Worm (Caenorhabditis elegans): Measurements from ENCODE around the gene Y67D8B.5.
"Not testable (repeated sequence)": the region's sequence is repeated elsewhere in the genome, so short reads cannot be mapped to it uniquely, and the experiment has no call there.

Gene Y67D8B.5

ce11 chrIV:3168656-3169216 is 33.4 kb upstream of the Y67D8B.5 start (continued):
- no peak for TF ChIP-seq lin-35 (GFP tag; optimal IDR thresholded peaks at IDR 0.05)
- TF ChIP-seq zip-4 (GFP tag; optimal IDR thresholded peaks at IDR 0.05), result no peak
- TF ChIP-seq grh-1 (GFP tag; IDR thresholded peaks at IDR 0.05), result no peak
- no peak for TF ChIP-seq hpl-2 (GFP tag; optimal IDR thresholded peaks at IDR 0.05)
- TF ChIP-seq C16A3.4 (tag; optimal IDR thresholded peaks at IDR 0.05), result no peak
- peak; percentile 24 for TF ChIP-seq tbx-2 (tag; optimal IDR thresholded peaks at IDR 0.05)
- no peak for TF ChIP-seq lin-39 (tag; optimal IDR thresholded peaks at IDR 0.05)
- peak; percentile 7 for TF ChIP-seq xbp-1 (tag; optimal IDR thresholded peaks at IDR 0.05)
- no peak for TF ChIP-seq ceh-63 (GFP tag; optimal IDR thresholded peaks at IDR 0.05)
- TF ChIP-seq sup-37 (GFP tag; optimal IDR thresholded peaks at IDR 0.05), result no peak
- TF ChIP-seq ceh-88 (GFP tag; IDR thresholded peaks at IDR 0.05), result no peak
- no peak for TF ChIP-seq mep-1 (tag; optimal IDR thresholded peaks at IDR 0.05)
- no peak for TF ChIP-seq unc-86 (tag; optimal IDR thresholded peaks at IDR 0.05)
- TF ChIP-seq swsn-7 (tag; optimal IDR thresholded peaks at IDR 0.05), result peak; percentile 22
- TF ChIP-seq nhr-20 (tag; optimal IDR thresholded peaks at IDR 0.05), result no peak
- TF ChIP-seq ceh-8 (GFP tag; optimal IDR thresholded peaks at IDR 0.05), result no peak
- TF ChIP-seq C34B4.2 (tag; optimal IDR thresholded peaks at IDR 0.05), result no peak
- no peak for TF ChIP-seq pax-3 (tag; optimal IDR thresholded peaks at IDR 0.05)
- TF ChIP-seq nhr-90 (tag; optimal IDR thresholded peaks at IDR 0.05; ENCODE audit: poor library complexity), result no peak
- TF ChIP-seq unc-62 (GFP tag; optimal IDR thresholded peaks at IDR 0.05), result no peak
- no peak for TF ChIP-seq alr-1 (tag; optimal IDR thresholded peaks at IDR 0.05; ENCODE audit: borderline replicate concordance)
- no peak for TF ChIP-seq lin-15B (tag; optimal IDR thresholded peaks at IDR 0.05)
- no peak for TF ChIP-seq zag-1 (tag; optimal IDR thresholded peaks at IDR 0.05)
- no peak for TF ChIP-seq nhr-19 (GFP tag; conservative IDR thresholded peaks at IDR 0.05)
- no peak for TF ChIP-seq skn-1 (tag; optimal IDR thresholded peaks at IDR 0.05)
- TF ChIP-seq nhr-237 (tag; optimal IDR thresholded peaks at IDR 0.05), result no peak
- TF ChIP-seq nhr-71 (tag; optimal IDR thresholded peaks at IDR 0.05), result peak; percentile 51
- TF ChIP-seq efl-3 (GFP tag; optimal IDR thresholded peaks at IDR 0.05), result no peak
- TF ChIP-seq irx-1 (tag; optimal IDR thresholded peaks at IDR 0.05), result no peak
- no peak for TF ChIP-seq nhr-28 (tag; optimal IDR thresholded peaks at IDR 0.05)
- no peak for TF ChIP-seq C04F5.9 (tag; optimal IDR thresholded peaks at IDR 0.05)

- not testable (repeated sequence) for TF ChIP-seq elt-2 (tag; optimal IDR thresholded peaks at IDR 0.05); ama-1 (optimal IDR thresholded peaks at IDR 0.05); lin-39 (tag; optimal IDR thresholded peaks at IDR 0.05)
Measured at ce11 chrIV:3172510-3172909, 29.6 kb upstream of the Y67D8B.5 start, which contains the start of gene Y67D8B.1. Y67D8B.1 (minus strand) TSS chrIV:3172610.

DNA sequence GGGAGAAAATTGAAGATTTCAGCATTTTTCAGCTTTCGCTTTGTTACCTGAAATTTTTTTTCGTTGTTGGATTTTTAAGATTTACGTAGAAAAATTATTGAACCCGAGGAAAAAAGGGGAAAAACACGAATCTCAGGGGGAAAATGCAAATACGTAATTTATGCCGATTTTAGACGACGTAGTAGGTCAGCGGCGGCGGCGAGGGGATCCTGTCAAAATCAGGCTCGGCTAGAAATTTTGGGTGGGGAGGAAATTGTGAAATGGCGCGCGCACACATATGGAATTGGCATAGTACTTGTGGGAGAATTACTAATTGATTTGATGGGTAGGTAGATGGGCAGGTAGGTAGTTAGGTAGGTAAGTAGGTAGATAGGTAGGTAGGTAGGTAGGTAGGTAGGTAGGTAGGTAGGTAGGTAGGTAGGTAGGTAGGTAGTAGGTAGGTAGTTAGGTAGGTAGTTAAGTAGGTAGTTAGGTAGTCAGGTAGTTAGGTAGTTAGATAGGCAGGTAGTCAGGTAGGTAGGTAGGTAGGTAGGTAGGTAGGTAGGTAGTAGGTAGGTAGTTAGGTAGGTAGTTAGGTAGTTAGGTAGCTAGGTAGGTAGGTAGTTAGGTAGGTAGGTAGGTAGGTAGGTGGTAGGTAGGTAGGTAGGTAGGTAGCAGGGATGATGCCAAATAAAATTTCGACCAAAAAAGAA is 25.9 kb upstream of the Y67D8B.5 start, which contains the start of gene nlp-81:
TSS of gene nlp-81 (minus strand) at position 51 of the 692 bp plus-strand sequence.
- TF ChIP-seq snu-23 (GFP tag; optimal IDR thresholded peaks at IDR 0.05) (no peak), lin-35 (GFP tag; optimal IDR thresholded peaks at IDR 0.05) (no peak), vab-15 (tag; optimal IDR thresholded peaks at IDR 0.05) (no peak), aly-2 (tag; optimal IDR thresholded peaks at IDR 0.05) (no peak), sup-37 (GFP tag; optimal IDR thresholded peaks at IDR 0.05) (no peak), F16B12.6 (tag; optimal IDR thresholded peaks at IDR 0.05) (no peak), fkh-8 (tag; optimal IDR thresholded peaks at IDR 0.05) (no peak)

Data from whole organism, L1 larva.